Fruit fly (Drosophila melanogaster): Measurements from ENCODE around the gene p.

p gene

dm6 chr3R:8642376-8642966 lies 28.0 kb downstream of the p start (continued):
- TF ChIP-seq mirr (GFP tag; optimal IDR thresholded peaks at IDR 0.05) (no peak), Vsx1 (GFP tag; optimal IDR thresholded peaks at IDR 0.05) (peak; percentile 17), corto (GFP tag; optimal IDR thresholded peaks at IDR 0.05) (peak; percentile 15), Camta (GFP tag; optimal IDR thresholded peaks at IDR 0.05) (no peak), CG14860 (GFP tag; IDR thresholded peaks at IDR 0.05; ENCODE audit: partially characterized antibody) (peak; percentile 56; the same call in 2 of the 3 replicates), CG2678 (tag; optimal IDR thresholded peaks at IDR 0.05) (peak; percentile 9), gem (tag; optimal IDR thresholded peaks at IDR 0.05) (peak; percentile 6), exex (tag; optimal IDR thresholded peaks at IDR 0.05) (peak; percentile 75), sc (optimal IDR thresholded peaks at IDR 0.05) (no peak), sc (GFP tag; optimal IDR thresholded peaks at IDR 0.05) (no peak), bab2 (GFP tag; optimal IDR thresholded peaks at IDR 0.05) (no peak), ase (GFP tag; IDR thresholded peaks at IDR 0.05) (no peak), D19A (tag; optimal IDR thresholded peaks at IDR 0.05) (no peak), CG12236 (GFP tag; optimal IDR thresholded peaks at IDR 0.05) (no peak), Med (GFP tag) (peak; percentile 32), CG34224 (GFP tag; IDR thresholded peaks at IDR 0.05; ENCODE audit: partially characterized antibody) (peak; percentile 63; the same call in 2 of the 3 replicates), Abd-B (GFP tag; optimal IDR thresholded peaks at IDR 0.05) (no peak), CG10274 (GFP tag; optimal IDR thresholded peaks at IDR 0.05) (no peak), wor (GFP tag; IDR thresholded peaks at IDR 0.05) (no peak), CG17612 (GFP tag; IDR thresholded peaks at IDR 0.05) (no peak), dysf (GFP tag; IDR thresholded peaks at IDR 0.05) (no peak), CG11560 (tag; IDR thresholded peaks at IDR 0.05) (no peak), CG9727 (GFP tag; optimal IDR thresholded peaks at IDR 0.05) (no peak), br (optimal IDR thresholded peaks at IDR 0.05) (no peak), CG11504 (tag; optimal IDR thresholded peaks at IDR 0.05) (peak; percentile 13), CG13287 (GFP tag; IDR thresholded peaks at IDR 0.05; ENCODE audit: partially characterized antibody) (peak; percentile 22; the same call in 1 of the 2 replicates), eve (GFP tag; optimal IDR thresholded peaks at IDR 0.05) (peak in 1 of 2 experiments; percentile 40), pb (GFP tag; optimal IDR thresholded peaks at IDR 0.05) (no peak), CG7745 (tag; optimal IDR thresholded peaks at IDR 0.05) (peak; percentile 51), hb (GFP tag; IDR thresholded peaks at IDR 0.05; ENCODE audit: partially characterized antibody) (peak; percentile 72), Dll (GFP tag; IDR thresholded peaks at IDR 0.05; ENCODE audit: partially characterized antibody) (peak; percentile 52; the same call in 1 of the 4 replicates), danr (GFP tag; IDR thresholded peaks at IDR 0.05) (no peak), tna (GFP tag; IDR thresholded peaks at IDR 0.05; ENCODE audit: partially characterized antibody) (peak; percentile 55), CG5180 (GFP tag; optimal IDR thresholded peaks at IDR 0.05) (peak; percentile 14), dpn (GFP tag; optimal IDR thresholded peaks at IDR 0.05) (no peak), zfh2 (GFP tag; optimal IDR thresholded peaks at IDR 0.05) (no peak), Awh (GFP tag; IDR thresholded peaks at IDR 0.05) (no peak), ssp (GFP tag; IDR thresholded peaks at IDR 0.05) (no peak), CG33557 (GFP tag; optimal IDR thresholded peaks at IDR 0.05) (no peak), CG31365 (tag; optimal IDR thresholded peaks at IDR 0.05) (no peak), Scr (GFP tag; IDR thresholded peaks at IDR 0.05; ENCODE audit: partially characterized antibody) (peak; percentile 65), grn (GFP tag; optimal IDR thresholded peaks at IDR 0.05) (peak; percentile 80), CG15696 (tag; optimal IDR thresholded peaks at IDR 0.05) (no peak), Bgb (GFP tag; IDR thresholded peaks at IDR 0.05; ENCODE audit: partially characterized antibody) (peak; percentile 57), p53 (GFP tag; optimal IDR thresholded peaks at IDR 0.05) (no peak), CG31388 (GFP tag; optimal IDR thresholded peaks at IDR 0.05) (no peak), Mes4 (GFP tag; optimal IDR thresholded peaks at IDR 0.05) (no peak), sug (tag; optimal IDR thresholded peaks at IDR 0.05) (peak; percentile 97), btn (GFP tag; optimal IDR thresholded peaks at IDR 0.05) (no peak), MESR4 (GFP tag; optimal IDR thresholded peaks at IDR 0.05) (no peak)

Measured in whole organism, embryonic.